Fruit fly (Drosophila melanogaster): ENCODE results near the gene Gs1.
A peak's percentile ranks its signal among the peaks of the same experiment; 100 is the strongest.

The Gs1 gene

DNA sequence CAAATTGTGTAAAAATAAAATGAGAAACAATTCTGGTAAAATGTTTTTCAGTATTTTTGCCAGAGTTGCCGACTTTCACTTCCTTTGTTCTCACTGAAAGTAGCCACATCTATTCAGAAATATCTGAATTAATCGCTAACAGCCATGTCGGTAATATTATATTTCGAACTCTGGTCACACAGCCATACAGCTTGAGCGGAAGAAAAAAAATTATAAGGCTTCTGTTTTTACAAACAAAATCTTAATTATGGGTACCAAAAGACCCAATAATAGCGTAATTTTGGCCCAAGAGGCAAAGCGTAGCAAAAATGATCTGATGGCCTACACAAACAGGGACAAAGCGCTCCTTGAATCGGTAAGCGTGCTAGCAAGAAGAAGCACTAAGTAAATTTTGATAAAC lies 24.1 kb downstream of the Gs1 start, which contains the start of gene CG3436:
Gene CG3436, plus strand, starts transcription at position 36 of the 400 bp plus-strand sequence.
- TF ChIP-seq CG8478 (optimal IDR thresholded peaks at IDR 0.05): no peak
- TF ChIP-seq CTCF (optimal IDR thresholded peaks at IDR 0.05): no peak

DNA sequence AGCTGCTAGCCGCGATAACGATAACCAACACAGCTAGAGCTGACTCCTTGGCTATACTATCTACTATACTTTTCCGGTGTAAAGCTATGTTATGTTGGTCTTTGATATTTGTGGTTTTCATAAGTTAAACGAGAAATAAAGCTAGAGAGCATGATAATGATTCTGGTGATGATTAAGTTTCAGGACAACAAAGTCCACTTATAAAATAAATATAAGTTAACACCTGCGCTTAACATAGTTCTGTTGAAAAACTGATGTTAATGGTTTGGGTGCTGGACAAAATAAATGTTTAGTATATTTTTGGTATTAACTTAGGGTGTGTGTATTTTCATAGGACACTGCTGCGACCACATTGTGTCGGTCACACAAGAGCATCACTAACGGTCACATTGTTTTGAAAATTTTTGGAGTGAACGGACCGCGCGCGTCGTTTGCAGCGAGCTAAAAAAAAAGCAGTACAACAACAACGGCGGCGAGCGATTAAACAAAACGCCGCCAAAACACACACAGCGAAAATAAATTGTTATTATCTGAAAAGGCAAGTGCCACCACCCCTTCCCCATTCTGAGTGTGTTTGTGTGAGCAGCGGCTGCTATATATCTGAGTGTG lies 26.9 kb downstream of the Gs1 start, which contains the start of the genes CG33635 and spen:
Gene CG33635, minus strand, starts transcription at position 16 of the 609 bp plus-strand sequence.
Gene spen, plus strand, starts transcription at position 384 of the 609 bp plus-strand sequence.
- TF ChIP-seq CG8478 (optimal IDR thresholded peaks at IDR 0.05): no peak
- TF ChIP-seq CTCF (optimal IDR thresholded peaks at IDR 0.05): peak in 1 of 2 experiments; percentile 5

DNA sequence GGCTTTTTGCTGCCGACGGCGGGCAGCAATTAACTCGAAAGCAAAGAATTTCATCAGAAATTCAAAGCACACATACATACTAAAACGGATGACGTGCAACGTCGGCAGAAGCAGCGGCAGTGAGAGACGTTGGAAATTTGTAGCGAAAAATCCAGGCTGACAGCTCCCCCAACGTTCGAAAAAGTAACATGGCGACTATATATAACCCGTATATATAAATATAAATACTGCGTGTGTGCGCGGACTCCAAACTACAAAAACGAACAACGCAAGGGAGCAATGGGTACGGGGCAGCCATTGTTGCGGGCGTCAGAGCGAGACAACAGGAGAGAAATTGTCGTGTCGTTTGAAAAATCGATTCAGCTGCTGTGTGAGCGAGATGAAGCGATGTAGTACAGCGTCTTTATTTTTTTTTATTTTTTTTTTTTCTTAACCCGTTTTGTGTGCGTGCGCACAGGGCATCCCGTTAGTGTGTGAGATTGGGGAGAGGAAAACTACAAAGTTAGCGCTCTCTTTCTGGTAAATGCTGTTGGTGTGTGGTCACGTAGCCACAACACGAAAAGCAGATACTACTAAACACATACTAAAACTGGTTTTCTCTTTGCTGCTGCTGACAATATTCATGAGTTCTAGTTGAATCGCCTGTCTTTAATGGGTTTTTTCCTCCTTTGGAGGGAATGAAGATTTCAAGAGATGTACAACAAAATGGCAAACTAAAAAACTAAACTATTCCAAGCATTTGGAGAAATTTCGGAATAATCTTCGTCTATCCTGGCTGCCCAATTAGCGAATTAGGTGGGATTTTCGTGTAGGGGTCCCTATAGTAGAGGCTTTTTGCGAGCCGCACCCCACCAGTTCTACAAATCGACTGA lies 28.9 kb downstream of the Gs1 start:
- TF ChIP-seq CG8478 (optimal IDR thresholded peaks at IDR 0.05): peak; percentile 29
- TF ChIP-seq CTCF (optimal IDR thresholded peaks at IDR 0.05): no peak

DNA sequence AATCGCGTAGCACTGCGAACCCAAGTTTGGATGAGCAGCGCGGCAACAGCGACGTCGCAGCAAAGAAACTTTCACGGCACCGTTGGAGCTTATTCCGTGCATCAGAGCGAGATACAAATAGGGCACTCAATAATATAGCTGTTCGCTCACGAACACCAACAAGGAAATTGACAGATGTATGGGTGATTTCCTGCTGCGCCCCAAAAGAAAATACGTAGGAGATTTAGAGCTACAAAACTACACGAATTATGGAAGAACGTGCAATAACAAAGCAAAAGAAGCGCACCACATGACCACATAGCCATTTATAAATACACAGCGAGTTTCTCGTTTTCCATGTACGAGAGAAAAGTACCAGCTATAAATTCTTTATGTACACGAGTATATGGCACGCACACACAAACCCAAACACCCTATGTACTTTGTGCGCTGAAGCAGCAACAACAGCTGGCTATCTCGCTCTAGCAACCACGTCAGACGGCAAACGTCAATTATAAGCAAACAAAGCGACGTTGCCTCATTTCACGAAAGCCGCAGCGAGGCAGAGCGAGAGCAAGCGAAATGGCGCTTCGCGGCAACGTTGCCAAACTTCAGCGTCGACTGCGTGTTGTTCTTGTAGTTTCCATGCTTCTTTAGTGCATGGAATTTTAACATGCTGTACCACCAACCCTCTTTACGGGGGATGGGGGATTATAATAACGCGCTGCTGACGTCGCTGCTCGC lies 29.7 kb downstream of the Gs1 start:
- no peak for TF ChIP-seq CG8478 (optimal IDR thresholded peaks at IDR 0.05)
- TF ChIP-seq CTCF (optimal IDR thresholded peaks at IDR 0.05): no peak

DNA sequence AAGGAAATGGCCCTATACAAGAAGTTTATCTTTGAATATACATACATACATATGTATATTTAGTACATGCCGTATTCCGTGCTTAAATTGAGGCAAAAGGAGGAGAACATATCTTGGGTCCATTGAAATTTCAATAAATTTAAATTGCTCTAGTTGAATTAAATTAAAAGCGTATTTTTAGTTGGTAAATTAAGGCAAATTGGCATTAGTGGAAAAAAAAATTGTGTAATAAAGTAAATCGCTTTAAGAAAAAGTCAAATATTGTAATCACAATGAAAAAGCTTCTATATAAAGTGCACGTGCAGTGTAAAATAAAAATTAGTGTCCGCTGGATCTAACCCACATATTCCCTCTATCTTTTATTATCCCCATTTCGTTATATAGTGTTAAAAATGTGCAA lies 30.3 kb downstream of the Gs1 start:
- no peak for TF ChIP-seq CG8478 (optimal IDR thresholded peaks at IDR 0.05)
- TF ChIP-seq CTCF (optimal IDR thresholded peaks at IDR 0.05): no peak

DNA sequence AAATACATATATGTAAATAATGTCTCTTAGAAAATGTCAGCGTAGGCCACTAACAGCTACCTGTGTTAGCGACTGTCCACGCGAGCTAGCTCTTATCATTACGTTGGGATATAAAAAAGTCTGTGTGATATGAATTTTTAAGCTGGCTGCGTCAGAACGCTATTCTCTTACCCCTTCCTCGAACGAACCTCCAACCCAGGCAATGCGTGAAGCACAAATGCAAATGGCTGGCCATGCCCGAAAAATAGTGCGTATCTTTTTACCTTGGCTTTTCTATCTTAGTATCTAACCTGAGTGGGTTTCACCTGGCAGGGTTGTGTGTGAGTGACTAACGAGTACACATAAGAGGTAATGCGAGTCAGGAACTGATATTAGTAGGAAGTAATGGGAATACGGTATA lies 31.4 kb downstream of the Gs1 start:
- no peak for TF ChIP-seq CTCF (optimal IDR thresholded peaks at IDR 0.05)
- no peak for TF ChIP-seq CG8478 (optimal IDR thresholded peaks at IDR 0.05)

DNA sequence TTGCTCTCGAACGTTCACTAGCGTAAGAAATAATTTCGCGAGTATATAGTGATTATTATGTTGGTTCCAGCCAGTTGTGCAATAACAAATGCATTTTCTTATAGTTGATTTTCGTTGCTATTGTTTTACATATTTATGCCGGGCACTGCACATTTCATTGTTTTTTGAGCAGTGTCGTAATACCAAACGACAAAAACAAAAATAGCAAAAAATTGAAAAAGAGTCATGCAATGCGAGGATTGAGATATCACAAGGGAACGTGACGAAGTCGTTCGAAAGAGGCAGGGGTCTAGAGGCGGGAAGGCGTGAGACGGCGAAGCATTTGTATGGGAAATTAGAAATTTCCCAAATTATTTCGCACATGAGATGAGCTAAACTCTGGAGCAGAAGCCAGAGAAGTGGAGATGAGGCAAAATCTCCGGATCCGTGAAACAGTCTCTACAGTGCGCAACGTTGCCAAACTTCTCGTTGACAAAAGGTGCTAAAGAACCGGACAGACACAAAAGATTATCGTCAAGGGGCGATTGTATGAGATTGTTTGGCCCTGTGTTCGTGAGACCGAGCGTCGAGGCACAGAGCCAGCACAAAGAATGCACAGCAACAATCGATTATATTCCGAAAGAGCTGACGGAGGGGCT lies 33.5 kb downstream of the Gs1 start:
- TF ChIP-seq CG8478 (optimal IDR thresholded peaks at IDR 0.05) (no peak), CTCF (optimal IDR thresholded peaks at IDR 0.05) (no peak)

DNA sequence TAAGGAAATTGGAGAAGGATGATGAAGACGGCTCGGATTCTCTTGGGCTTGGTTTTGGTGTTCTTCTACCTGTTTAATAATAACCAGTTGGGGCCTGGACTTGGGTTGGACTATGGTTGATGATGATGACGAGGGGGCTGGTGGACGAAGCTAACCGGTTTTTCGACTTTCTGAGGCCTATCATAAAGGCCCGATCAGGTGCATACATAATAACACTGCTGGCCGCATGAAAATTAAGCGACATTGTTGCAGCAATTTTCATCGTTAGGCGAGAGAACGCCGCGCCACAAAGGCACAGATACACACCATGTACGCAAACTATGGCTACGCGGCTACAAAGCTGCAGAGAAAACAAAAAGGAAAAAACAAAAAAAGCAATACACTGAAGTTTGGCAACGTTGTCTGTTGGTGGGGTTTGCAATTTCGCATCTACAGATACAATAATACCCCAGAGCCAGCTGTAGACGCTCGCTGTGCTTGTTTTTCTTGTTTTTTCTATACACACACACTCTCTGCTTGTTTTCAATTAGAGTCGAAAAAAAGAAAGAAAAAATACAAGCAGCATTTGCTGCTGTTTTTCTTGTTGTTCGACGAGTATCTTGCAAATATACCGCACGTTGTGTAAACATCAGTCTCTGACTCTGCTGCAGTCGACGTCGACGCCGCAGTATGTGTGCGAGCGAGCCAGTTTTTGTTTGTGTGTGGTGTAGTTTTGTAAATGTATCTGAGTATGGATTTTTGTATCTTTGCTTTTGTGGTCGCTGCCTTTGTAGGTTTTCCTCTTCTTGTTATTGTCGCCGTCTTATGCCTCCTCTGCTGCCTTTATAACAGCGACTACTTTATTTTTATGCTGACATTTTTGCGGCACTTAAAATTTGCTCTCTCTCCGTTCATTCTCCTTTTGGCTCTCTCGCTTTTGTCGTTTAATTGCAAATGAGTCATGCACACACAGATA lies 34.5 kb downstream of the Gs1 start:
- TF ChIP-seq CTCF (optimal IDR thresholded peaks at IDR 0.05) (no peak), CG8478 (optimal IDR thresholded peaks at IDR 0.05) (no peak)

DNA sequence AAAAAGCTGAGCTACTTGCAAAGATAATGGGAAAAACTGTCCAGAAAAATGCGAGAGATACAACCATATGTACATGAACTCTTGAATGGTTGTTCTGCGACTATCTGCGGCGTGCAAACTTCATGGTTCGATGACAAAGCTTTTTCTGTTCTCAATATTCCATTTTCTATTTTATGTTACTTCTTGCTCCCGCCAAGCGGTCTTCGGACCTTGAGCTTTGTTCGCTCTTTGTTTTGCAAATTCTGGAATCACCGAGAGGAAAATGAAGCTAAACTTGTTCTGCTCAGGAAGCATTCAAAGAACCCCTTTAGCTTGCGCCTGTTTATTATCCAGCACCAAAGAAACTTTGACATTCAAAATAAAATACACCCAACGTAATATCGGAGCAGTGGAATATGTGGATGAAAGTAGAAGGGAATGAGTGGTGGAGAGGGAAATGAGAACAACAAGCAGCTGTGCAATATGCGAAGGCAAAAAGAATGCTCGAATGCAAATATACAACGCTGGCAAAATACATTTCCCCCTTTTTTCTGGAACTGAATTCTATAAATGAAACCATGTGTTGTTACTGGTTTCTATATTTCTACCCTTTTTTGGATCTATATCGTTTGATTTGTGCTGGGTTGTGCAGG lies 36.5 kb downstream of the Gs1 start:
- TF ChIP-seq CTCF (optimal IDR thresholded peaks at IDR 0.05) (no peak), CG8478 (optimal IDR thresholded peaks at IDR 0.05) (no peak)

DNA sequence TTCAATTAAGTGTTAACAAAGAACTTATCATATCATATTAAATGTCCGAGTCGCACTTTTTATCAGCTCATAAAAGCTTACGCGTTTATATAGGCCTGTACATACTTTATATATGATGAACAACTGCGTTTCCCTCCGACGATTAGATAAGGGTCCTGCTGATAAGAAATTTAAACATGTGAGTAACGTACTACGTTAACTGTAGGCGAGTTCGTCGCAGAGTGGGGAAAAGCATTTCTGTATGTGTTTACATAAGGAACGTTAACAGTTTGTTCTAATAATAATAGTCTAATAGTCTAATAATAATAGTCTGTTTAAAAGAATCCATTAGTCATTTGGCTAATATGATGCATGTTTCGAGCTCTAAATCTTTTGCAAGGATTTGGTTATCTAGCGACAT lies 38.5 kb downstream of the Gs1 start:
- no peak for TF ChIP-seq CTCF (optimal IDR thresholded peaks at IDR 0.05)
- TF ChIP-seq CG8478 (optimal IDR thresholded peaks at IDR 0.05): no peak

DNA sequence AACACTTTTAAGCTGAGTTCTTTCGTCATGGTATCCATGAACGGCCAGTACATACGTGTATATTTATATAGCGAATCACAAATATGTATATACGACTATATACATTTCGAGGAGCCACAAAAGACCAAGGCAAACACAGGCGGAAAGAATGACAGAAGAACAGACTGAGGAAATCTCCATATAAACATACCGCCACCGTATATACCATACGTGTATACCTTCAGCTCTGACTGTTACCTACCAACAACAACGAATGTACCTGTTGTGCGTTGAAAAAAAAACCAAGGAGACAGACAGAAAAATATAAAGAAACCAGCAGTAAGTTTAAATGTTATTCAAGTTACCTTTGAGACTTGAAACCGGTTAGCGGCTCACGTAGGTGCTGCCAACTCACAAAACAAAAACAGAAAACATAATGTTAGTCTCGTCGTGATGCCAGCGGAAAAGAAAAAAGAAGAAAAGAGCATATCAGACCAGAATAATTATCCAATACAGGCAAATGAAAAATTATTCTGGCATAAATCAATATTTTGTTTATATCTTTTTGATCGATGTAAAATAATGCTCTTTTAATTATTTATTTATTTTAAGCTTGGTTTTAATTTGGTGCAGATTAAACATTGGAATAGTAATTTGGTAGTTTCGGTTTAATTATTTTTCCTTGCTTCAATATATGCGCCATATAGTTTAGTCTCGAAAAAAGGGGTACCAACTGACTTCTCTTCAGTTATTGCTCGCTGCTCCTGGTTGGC lies 39.8 kb downstream of the Gs1 start:
- TF ChIP-seq CG8478 (optimal IDR thresholded peaks at IDR 0.05) (no peak), CTCF (optimal IDR thresholded peaks at IDR 0.05) (no peak)

DNA sequence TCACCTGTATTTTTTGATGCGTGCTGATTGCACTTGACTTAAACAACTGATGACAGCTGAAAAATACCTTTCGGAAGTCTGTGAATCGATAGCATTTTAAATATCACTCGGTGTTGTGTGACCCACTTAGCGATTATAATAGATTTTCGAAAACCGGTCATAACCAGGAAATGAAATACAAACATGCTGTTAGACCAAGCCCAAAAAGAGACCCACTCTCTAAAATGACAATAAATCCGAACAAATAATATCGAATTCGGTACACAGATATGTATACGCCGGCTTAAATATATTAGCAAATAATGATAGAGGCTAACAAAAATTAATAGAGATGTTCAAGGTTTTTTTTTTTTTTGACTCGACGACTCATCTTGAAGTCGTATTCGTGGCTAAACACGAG lies 43.9 kb downstream of the Gs1 start:
- TF ChIP-seq CG8478 (optimal IDR thresholded peaks at IDR 0.05) (no peak), CTCF (optimal IDR thresholded peaks at IDR 0.05) (no peak)

DNA sequence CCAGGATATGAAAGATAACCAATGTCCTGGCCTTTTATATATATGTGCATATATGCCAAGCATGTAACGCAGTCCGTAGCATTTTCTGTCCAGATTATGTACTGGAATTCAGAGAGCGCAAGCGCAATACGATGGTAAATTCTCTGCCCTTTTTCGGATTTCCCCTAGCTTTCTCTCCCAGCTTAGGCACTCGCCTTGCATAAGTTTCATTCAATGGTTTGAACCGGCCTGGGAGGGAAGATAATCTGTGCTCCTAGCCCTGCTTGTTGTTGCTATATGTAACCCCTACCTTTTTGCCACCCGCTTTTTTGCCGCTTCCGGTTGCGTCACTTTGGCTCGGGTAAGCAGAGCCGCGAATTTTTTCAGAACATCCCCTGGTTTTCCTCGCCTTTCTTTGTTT lies 47.2 kb downstream of the Gs1 start:
- TF ChIP-seq CG8478 (optimal IDR thresholded peaks at IDR 0.05) (no peak), CTCF (optimal IDR thresholded peaks at IDR 0.05) (no peak)

Data from S2 (cell line).